Worm (Caenorhabditis elegans): ENCODE results near the gene metl-6.

DNA sequence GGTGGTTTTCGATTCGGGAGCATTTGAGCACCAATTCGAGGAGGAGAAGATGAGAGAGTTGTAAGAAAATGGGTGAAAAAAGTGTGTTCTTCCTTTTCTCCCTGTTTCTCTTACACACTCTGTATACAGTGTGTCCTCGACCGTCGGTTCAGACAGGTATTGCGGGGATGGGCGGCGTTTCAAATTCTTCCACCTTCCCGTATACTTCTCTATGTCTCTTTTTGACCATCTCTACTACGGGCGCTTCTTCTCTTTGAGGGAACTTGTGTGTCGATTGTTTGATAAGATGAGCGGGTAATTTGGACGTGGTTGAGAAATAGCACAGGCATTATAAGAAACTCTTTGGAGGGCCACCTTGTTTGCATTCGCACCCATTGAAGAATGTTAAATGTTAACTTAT, 33.9 kb downstream of the metl-6 start:
- TF ChIP-seq daf-12 (tag; optimal IDR thresholded peaks at IDR 0.05) (no peak), nhr-76 (tag; optimal IDR thresholded peaks at IDR 0.05) (no peak), snpc-4 (tag; optimal IDR thresholded peaks at IDR 0.05) (no peak), pqm-1 (tag; optimal IDR thresholded peaks at IDR 0.05) (peak; percentile 38), aly-2 (tag; optimal IDR thresholded peaks at IDR 0.05) (no peak), nhr-77 (tag; optimal IDR thresholded peaks at IDR 0.05) (no peak), sea-2 (GFP tag; optimal IDR thresholded peaks at IDR 0.05) (no peak), egl-5 (tag; optimal IDR thresholded peaks at IDR 0.05) (no peak), egl-27 (tag; optimal IDR thresholded peaks at IDR 0.05) (no peak), fos-1 (tag; optimal IDR thresholded peaks at IDR 0.05) (no peak), unc-39 (tag; optimal IDR thresholded peaks at IDR 0.05) (no peak), unc-62 (GFP tag; optimal IDR thresholded peaks at IDR 0.05) (no peak), nhr-43 (tag; optimal IDR thresholded peaks at IDR 0.05; ENCODE audit: poor library complexity, severe bottlenecking) (no peak)
